Worm (Caenorhabditis elegans) whole organism, late embryonic: ENCODE data around the gene aakg-1.
A peak's percentile ranks its signal among the peaks of the same experiment; 100 is the strongest.

ENCODE experiments used
- C08G9.2 ChIP-seq: sonication (generic microtip); optimal IDR thresholded peaks from 2 replicates; lab custom pipeline; 2016; ENCODE audit warnings: mild to moderate bottlenecking, missing genetic modification characterization, moderate library complexity, missing compliant biosample characterization
- C38D4.7 ChIP-seq: fragments of 200-800 bp; sonication (Bioruptor generic); optimal IDR thresholded peaks from 2 replicates; lab custom pipeline; 2018; ENCODE audit warnings: mild to moderate bottlenecking, missing genetic modification characterization, moderate library complexity, missing compliant biosample characterization
- F13H6.1 ChIP-seq: sonication (generic microtip); optimal IDR thresholded peaks from 2 replicates; lab custom pipeline; 2016; ENCODE audit warnings: missing genetic modification characterization, missing compliant biosample characterization
- K02D7.2 ChIP-seq: sonication (generic microtip); optimal IDR thresholded peaks from 2 replicates; lab custom pipeline; 2017; ENCODE audit warnings: mild to moderate bottlenecking, missing genetic modification characterization, missing compliant biosample characterization
- K09A11.1 ChIP-seq: sonication (generic microtip); optimal IDR thresholded peaks from 2 replicates; lab custom pipeline; 2017; ENCODE audit warnings: antibody characterized with exemption, mild to moderate bottlenecking, missing genetic modification characterization, missing compliant biosample characterization; ENCODE audit not compliant: insufficient read depth
- T23F11.4 ChIP-seq: fragments of 200-800 bp; sonication (Bioruptor generic); optimal IDR thresholded peaks from 2 replicates; lab custom pipeline; 2018; ENCODE audit warnings: mild to moderate bottlenecking, missing genetic modification characterization, missing compliant biosample characterization
- ama-1 ChIP-seq: fragments of 150-350 bp; optimal IDR thresholded peaks from 2 replicates; lab custom pipeline; 2014
- ceh-14 ChIP-seq: sonication (generic microtip); optimal IDR thresholded peaks from 2 replicates; lab custom pipeline; 2016; ENCODE audit warnings: missing genotype, missing genetic modification characterization, missing compliant biosample characterization
- ceh-18 ChIP-seq: sonication (generic microtip); optimal IDR thresholded peaks from 2 replicates; lab custom pipeline; 2016; ENCODE audit warnings: missing genetic modification characterization, missing compliant biosample characterization
- ceh-2 ChIP-seq: sonication (generic microtip); optimal IDR thresholded peaks from 2 replicates; lab custom pipeline; 2016; ENCODE audit warnings: missing genotype, missing genetic modification characterization, missing compliant biosample characterization
- ceh-24 ChIP-seq: sonication (generic microtip); optimal IDR thresholded peaks from 2 replicates; lab custom pipeline; 2016; ENCODE audit warnings: mild to moderate bottlenecking, missing genetic modification characterization, missing compliant biosample characterization
- ceh-30 ChIP-seq: fragments of 150-350 bp; optimal IDR thresholded peaks from 2 replicates; lab custom pipeline; 2014; ENCODE audit warnings: missing biosample characterization, missing genetic modification characterization
- ceh-31 ChIP-seq: sonication (generic microtip); optimal IDR thresholded peaks from 2 replicates; lab custom pipeline; 2016; ENCODE audit warnings: missing genetic modification characterization, missing compliant biosample characterization
- ceh-34 ChIP-seq: sonication (generic microtip); optimal IDR thresholded peaks from 2 replicates; lab custom pipeline; 2016; ENCODE audit warnings: mild to moderate bottlenecking, missing genetic modification characterization, missing compliant biosample characterization
- ceh-48 ChIP-seq: sonication (generic microtip); optimal IDR thresholded peaks from 2 replicates; lab custom pipeline; 2016; ENCODE audit warnings: missing genetic modification characterization, inconsistent platforms, missing compliant biosample characterization
- ceh-9 ChIP-seq: sonication (generic microtip); optimal IDR thresholded peaks from 2 replicates; lab custom pipeline; 2016; ENCODE audit warnings: mild to moderate bottlenecking, missing genetic modification characterization, inconsistent platforms, missing compliant biosample characterization
- che-1 ChIP-seq: sonication (generic microtip); optimal IDR thresholded peaks from 2 replicates; lab custom pipeline; 2016; ENCODE audit warnings: mild to moderate bottlenecking, missing genetic modification characterization, missing compliant biosample characterization
- dve-1 ChIP-seq: sonication (generic microtip); optimal IDR thresholded peaks from 2 replicates; lab custom pipeline; 2017; ENCODE audit warnings: antibody characterized with exemption, mild to moderate bottlenecking, missing genetic modification characterization, missing compliant biosample characterization
- elt-4 ChIP-seq: sonication (generic microtip); optimal IDR thresholded peaks from 2 replicates; lab custom pipeline; 2016; ENCODE audit warnings: missing genetic modification characterization, missing compliant biosample characterization
- ets-4 ChIP-seq: sonication (generic microtip); optimal IDR thresholded peaks from 2 replicates; lab custom pipeline; 2016; ENCODE audit warnings: missing genetic modification characterization, missing compliant biosample characterization
- fax-1 ChIP-seq: sonication (generic microtip); optimal IDR thresholded peaks from 2 replicates; lab custom pipeline; 2016; ENCODE audit warnings: missing genotype, missing genetic modification characterization, missing compliant biosample characterization
- fkh-10 ChIP-seq: fragments of 150-350 bp; optimal IDR thresholded peaks from 2 replicates; lab custom pipeline; 2014; ENCODE audit warnings: missing biosample characterization, missing genetic modification reagents, missing genetic modification characterization
- gmeb-2 ChIP-seq: sonication (generic microtip); optimal IDR thresholded peaks from 2 replicates; lab custom pipeline; 2016; ENCODE audit warnings: missing genetic modification characterization, inconsistent platforms, missing compliant biosample characterization
- hlh-15 ChIP-seq: sonication (generic microtip); optimal IDR thresholded peaks from 2 replicates; lab custom pipeline; 2016; ENCODE audit warnings: missing genetic modification characterization, missing compliant biosample characterization
- hlh-30 ChIP-seq: sonication (generic microtip); optimal IDR thresholded peaks from 2 replicates; lab custom pipeline; 2017; ENCODE audit warnings: antibody characterized with exemption, missing genetic modification characterization, missing compliant biosample characterization; ENCODE audit not compliant: insufficient read depth
- hlh-6 ChIP-seq: sonication (generic microtip); optimal IDR thresholded peaks from 2 replicates; lab custom pipeline; 2016; ENCODE audit warnings: missing genotype, missing genetic modification characterization, missing compliant biosample characterization
- hlh-8 ChIP-seq: sonication (generic microtip); optimal IDR thresholded peaks from 2 replicates; lab custom pipeline; 2016; ENCODE audit warnings: missing genotype, missing genetic modification characterization, missing compliant biosample characterization
- mec-3 ChIP-seq: sonication (generic microtip); optimal IDR thresholded peaks from 2 replicates; lab custom pipeline; 2016; ENCODE audit warnings: borderline replicate concordance, missing genetic modification characterization, missing compliant biosample characterization
- nfya-1 ChIP-seq: sonication (generic microtip); optimal IDR thresholded peaks from 2 replicates; lab custom pipeline; 2017; ENCODE audit warnings: missing genetic modification characterization, mild to moderate bottlenecking, missing compliant biosample characterization, antibody characterized with exemption, moderate library complexity
- nhr-11 ChIP-seq: fragments of 150-350 bp; optimal IDR thresholded peaks from 2 replicates; lab custom pipeline; 2014; ENCODE audit warnings: missing biosample characterization, missing genetic modification characterization
- npax-4 ChIP-seq: sonication (generic microtip); optimal IDR thresholded peaks from 2 replicates; lab custom pipeline; 2016; ENCODE audit warnings: missing genetic modification characterization, missing compliant biosample characterization
- pag-3 ChIP-seq: sonication (generic microtip); optimal IDR thresholded peaks from 2 replicates; lab custom pipeline; 2016; ENCODE audit warnings: missing compliant biosample characterization, missing genetic modification characterization, borderline replicate concordance
- pax-1 ChIP-seq: fragments of 150-350 bp; optimal IDR thresholded peaks from 2 replicates; lab custom pipeline; 2014; ENCODE audit warnings: missing biosample characterization, missing genetic modification characterization
- pha-2 ChIP-seq: sonication (generic microtip); optimal IDR thresholded peaks from 2 replicates; lab custom pipeline; 2017; ENCODE audit warnings: mild to moderate bottlenecking, missing genetic modification characterization, missing compliant biosample characterization
- pha-4 ChIP-seq: fragments of 150-350 bp; optimal IDR thresholded peaks from 2 replicates; lab custom pipeline; 2018; ENCODE audit warnings: missing biosample characterization, missing genetic modification reagents, missing genetic modification characterization
- ref-2 ChIP-seq: sonication (generic microtip); optimal IDR thresholded peaks from 2 replicates; lab custom pipeline; 2016; ENCODE audit warnings: missing genetic modification characterization, missing compliant biosample characterization
- sox-2 ChIP-seq: fragments of 200-800 bp; sonication (Bioruptor generic); IDR thresholded peaks from 2 replicates; pipeline ENCODE4 v1.3.6; 2022; ENCODE audit warnings: missing genetic modification reagents, missing genetic modification characterization, missing compliant biosample characterization
- sox-4 ChIP-seq: sonication (generic microtip); optimal IDR thresholded peaks from 2 replicates; lab custom pipeline; 2017; ENCODE audit warnings: mild to moderate bottlenecking, missing genetic modification characterization, inconsistent platforms, missing compliant biosample characterization
- tbx-2 ChIP-seq: sonication (generic microtip); optimal IDR thresholded peaks from 2 replicates; lab custom pipeline; 2016; ENCODE audit warnings: missing genetic modification characterization, missing compliant biosample characterization
- unc-3 ChIP-seq, 2 experiments: fragments of 200-800 bp in 1 of 2; sonication (Bioruptor generic) in 1 of 2; sonication (generic microtip) in 1 of 2; conservative IDR thresholded peaks in 1 of 2; optimal IDR thresholded peaks in 1 of 2; 2 replicates each; pipeline versions ENCODE4 v1.3.6 to Lab custom; 2016 to 2022; ENCODE audit warnings: missing compliant biosample characterization in 2 of 2, missing genetic modification characterization in 2 of 2, missing genetic modification reagents in 1 of 2
- unc-42 ChIP-seq: sonication (generic microtip); optimal IDR thresholded peaks from 2 replicates; lab custom pipeline; 2016; ENCODE audit warnings: missing genotype, missing genetic modification characterization, missing compliant biosample characterization
- unc-55 ChIP-seq: sonication (generic microtip); optimal IDR thresholded peaks from 2 replicates; lab custom pipeline; 2017; ENCODE audit warnings: missing biosample characterization, missing genetic modification reagents, missing genetic modification characterization
- unc-86 ChIP-seq: sonication (generic microtip); optimal IDR thresholded peaks from 2 replicates; lab custom pipeline; 2016; ENCODE audit warnings: missing genetic modification characterization, missing compliant biosample characterization
- ztf-16 ChIP-seq: sonication (generic microtip); optimal IDR thresholded peaks from 2 replicates; lab custom pipeline; 2017; ENCODE audit warnings: missing genetic modification characterization, missing compliant biosample characterization

aakg-1 gene

ce11 chrIII:12599672-12600071, 24.5 kb upstream of the aakg-1 start, which contains the start of gene gldi-8:
TSS of gene gldi-8 (minus strand) at chrIII:12599729.
- TF ChIP-seq K02D7.2, result no peak
- no peak for TF ChIP-seq ceh-24
- TF ChIP-seq ceh-9, result no peak
- no peak for TF ChIP-seq mec-3 (tag; lab: Kevin White, UChicago)

- TF ChIP-seq nhr-11 (no peak), hlh-30 (tag; lab: Kevin White, UChicago) (peak; percentile 97), npax-4 (tag; lab: Kevin White, UChicago) (no peak), ztf-16 (tag; lab: Kevin White, UChicago) (no peak), unc-42 (peak; percentile 67), pax-1 (tag; lab: Kevin White, UChicago) (peak; percentile 50), ceh-30 (tag; lab: Kevin White, UChicago) (peak; percentile 85), C38D4.7 (peak; percentile 47), ama-1 (lab: Kevin White, UChicago) (peak; percentile 92), fkh-10 (GFP tag; lab: Kevin White, UChicago) (no peak), dve-1 (tag; lab: Kevin White, UChicago) (peak; percentile 16), unc-3 (GFP tag; conservative IDR thresholded peaks at IDR 0.05; lab: Robert Waterston, UW) (0 out of 2 replicates have a peak, but pooled peaks have one; percentile 13), unc-3 (tag; optimal IDR thresholded peaks at IDR 0.05; lab: Kevin White, UChicago) (no peak), che-1 (tag; lab: Kevin White, UChicago) (peak; percentile 16), ceh-31 (tag; lab: Kevin White, UChicago) (peak; percentile 40), unc-86 (tag; lab: Kevin White, UChicago) (peak; percentile 58), ceh-34 (tag; lab: Kevin White, UChicago) (peak; percentile 65), ceh-18 (tag; lab: Kevin White, UChicago) (peak; percentile 37), tbx-2 (tag; lab: Kevin White, UChicago) (peak; percentile 54), ref-2 (tag; lab: Kevin White, UChicago) (peak; percentile 55), T23F11.4 (peak; percentile 59), sox-4 (no peak), gmeb-2 (tag; lab: Kevin White, UChicago) (peak; percentile 16), ceh-48 (tag; lab: Kevin White, UChicago) (peak; percentile 95), ceh-14 (tag; lab: Kevin White, UChicago) (no peak), nfya-1 (tag; lab: Kevin White, UChicago) (peak; percentile 91), unc-55 (GFP tag; lab: Kevin White, UChicago) (peak; percentile 53), ets-4 (tag; lab: Kevin White, UChicago) (no peak), K02D7.2 (peak; percentile 47)
These were observed 23.5 kb upstream of the aakg-1 start for ce11 chrIII:12598418-12599330.

DNA sequence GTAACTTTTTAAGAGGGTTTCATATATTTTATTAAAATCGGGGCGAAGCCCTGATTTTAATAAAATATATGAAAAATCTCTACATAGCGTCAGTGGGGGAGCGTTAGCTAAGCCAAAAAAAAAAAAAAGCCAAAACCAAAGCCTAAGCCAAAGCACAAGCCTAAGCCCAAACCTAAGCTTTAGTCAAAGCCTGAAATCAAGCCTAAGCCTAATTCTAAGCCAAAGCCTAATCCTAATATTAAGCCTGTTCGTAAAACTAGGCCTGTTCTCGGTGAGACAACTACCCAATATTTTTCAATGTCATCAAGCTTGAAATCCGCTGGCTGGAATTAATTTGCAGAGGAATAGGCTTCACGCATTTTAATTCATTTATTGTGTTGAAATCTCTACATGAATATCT, 20.4 kb upstream of the aakg-1 start:
- TF ChIP-seq ama-1 (lab: Kevin White, UChicago) (peak; percentile 53), dve-1 (tag; lab: Kevin White, UChicago) (peak; percentile 53), K09A11.1 (tag; lab: Kevin White, UChicago) (no peak)

- TF ChIP-seq F13H6.1 (tag; lab: Kevin White, UChicago), result no peak
- no peak for TF ChIP-seq sox-2
- no peak for TF ChIP-seq ceh-9
- no peak for TF ChIP-seq hlh-6 (tag; lab: Kevin White, UChicago)
- TF ChIP-seq unc-42, result no peak
- no peak for TF ChIP-seq che-1 (tag; lab: Kevin White, UChicago)
- TF ChIP-seq hlh-8 (tag; lab: Kevin White, UChicago), result no peak
- no peak for TF ChIP-seq pag-3 (tag; lab: Kevin White, UChicago)
- TF ChIP-seq ceh-2 (tag; lab: Kevin White, UChicago), result no peak
- no peak for TF ChIP-seq C08G9.2 (tag; lab: Kevin White, UChicago)
- TF ChIP-seq pha-2, result no peak
- no peak for TF ChIP-seq fkh-10 (GFP tag; lab: Kevin White, UChicago)
- TF ChIP-seq fax-1 (tag; lab: Kevin White, UChicago), result no peak
- no peak for TF ChIP-seq pha-4
- no peak for TF ChIP-seq elt-4 (tag; lab: Kevin White, UChicago)
- TF ChIP-seq hlh-15 (tag; lab: Kevin White, UChicago), result no peak
- no peak for TF ChIP-seq K09A11.1 (tag; lab: Kevin White, UChicago)
- no peak for TF ChIP-seq nfya-1 (tag; lab: Kevin White, UChicago)
- TF ChIP-seq, all 69 proteins: peak for 0
These were observed 16.7 kb upstream of the aakg-1 start for ce11 chrIII:12591923-12592322.
